Fruit fly (Drosophila melanogaster) whole organism, embryonic: ENCODE results near the gene Asator.

ENCODE experiments used
- Antp ChIP-seq: fragments of 200-800 bp; sonication (Bioruptor generic); optimal IDR thresholded peaks from 3 replicates; lab custom pipeline; 2016; ENCODE audit warnings: missing biosample characterization, missing genetic modification characterization
- B-H2 ChIP-seq: fragments of 200-800 bp; sonication (Bioruptor generic); optimal IDR thresholded peaks from 2 replicates; lab custom pipeline; 2018; ENCODE audit warnings: missing biosample characterization, mild to moderate bottlenecking, missing genetic modification characterization
- Bteb2 ChIP-seq: fragments of 200-800 bp; sonication (Bioruptor generic); optimal IDR thresholded peaks from 2 replicates; lab custom pipeline; 2016; ENCODE audit warnings: missing biosample characterization, missing genetic modification characterization
- CG10209 ChIP-seq: fragments of 200-800 bp; sonication (Bioruptor generic); optimal IDR thresholded peaks from 3 replicates; lab custom pipeline; 2017; ENCODE audit warnings: missing biosample characterization, mild to moderate bottlenecking, missing genetic modification characterization, missing genetic modification reagents
- CG12942 ChIP-seq: fragments of 200-800 bp; sonication (Bioruptor generic); optimal IDR thresholded peaks from 3 replicates; lab custom pipeline; 2016; ENCODE audit warnings: missing biosample characterization, missing genetic modification characterization
- CG13296 ChIP-seq: fragments of 200-800 bp; sonication (Bioruptor generic); optimal IDR thresholded peaks from 3 replicates; lab custom pipeline; 2018; ENCODE audit warnings: missing biosample characterization, mild to moderate bottlenecking, missing genetic modification characterization
- CG15269 ChIP-seq: fragments of 200-800 bp; sonication (Bioruptor generic); optimal IDR thresholded peaks from 2 replicates; lab custom pipeline; 2018; ENCODE audit warnings: missing biosample characterization, mild to moderate bottlenecking, missing genetic modification characterization, moderate library complexity
- CG15514 ChIP-seq: fragments of 200-800 bp; sonication (Bioruptor generic); optimal IDR thresholded peaks from 3 replicates; lab custom pipeline; 2017; ENCODE audit warnings: missing biosample characterization, missing genetic modification characterization, mild to moderate bottlenecking, moderate library complexity, missing genetic modification reagents
- CG1602 ChIP-seq: fragments of 200-800 bp; sonication (Bioruptor generic); optimal IDR thresholded peaks from 3 replicates; lab custom pipeline; 2016; ENCODE audit warnings: missing biosample characterization, missing genetic modification characterization
- CG16863 ChIP-seq: fragments of 200-800 bp; sonication (Bioruptor generic); optimal IDR thresholded peaks from 3 replicates; lab custom pipeline; 2016; ENCODE audit warnings: missing biosample characterization, missing genetic modification characterization
- CG17361 ChIP-seq: fragments of 200-800 bp; sonication (Bioruptor generic); IDR thresholded peaks from 3 replicates; pipeline ENCODE4 v1.3.6; 2022; ENCODE audit warnings: missing biosample characterization, missing genetic modification characterization
- CG2120 ChIP-seq: fragments of 200-800 bp; sonication (Bioruptor generic); optimal IDR thresholded peaks from 3 replicates; lab custom pipeline; 2016; ENCODE audit warnings: missing biosample characterization, missing genetic modification characterization
- CG30020 ChIP-seq: fragments of 200-800 bp; optimal IDR thresholded peaks from 2 replicates; lab custom pipeline; 2019; ENCODE audit warnings: missing biosample characterization, mild to moderate bottlenecking, missing genetic modification characterization, moderate library complexity
- CG3163 ChIP-seq: fragments of 200-800 bp; sonication (Bioruptor generic); optimal IDR thresholded peaks from 3 replicates; lab custom pipeline; 2016; ENCODE audit warnings: missing biosample characterization, missing genetic modification characterization
- CG34224 ChIP-seq: fragments of 200-800 bp; sonication (Bioruptor generic); IDR thresholded peaks from 3 replicates; pipeline ENCODE4 v1.3.6; 2022; ENCODE audit warnings: missing biosample characterization, missing genetic modification characterization; ENCODE audit not compliant: partially characterized antibody
- CG4282 ChIP-seq: fragments of 200-800 bp; sonication (Bioruptor generic); optimal IDR thresholded peaks from 2 replicates; lab custom pipeline; 2016; ENCODE audit warnings: missing biosample characterization, missing genetic modification characterization
- CG4820 ChIP-seq: fragments of 200-800 bp; sonication (Bioruptor generic); optimal IDR thresholded peaks from 3 replicates; lab custom pipeline; 2016; ENCODE audit warnings: missing biosample characterization, missing genetic modification characterization
- Doc3 ChIP-seq: fragments of 200-800 bp; sonication (Bioruptor generic); IDR thresholded peaks from 3 replicates; pipeline ENCODE4 v1.3.6; 2022; ENCODE audit warnings: missing biosample characterization, missing genetic modification characterization; ENCODE audit not compliant: partially characterized antibody
- Dref ChIP-seq: fragments of 200-800 bp; sonication (Bioruptor generic); IDR thresholded peaks from 2 replicates; pipeline ENCODE4 v1.3.6; 2022; ENCODE audit warnings: missing biosample characterization, missing genetic modification characterization
- H2.0 ChIP-seq: fragments of 200-800 bp; sonication (Bioruptor generic); IDR thresholded peaks from 2 replicates; pipeline ENCODE4 v1.3.6; 2022; ENCODE audit warnings: missing biosample characterization, missing genetic modification characterization
- Hand ChIP-seq: fragments of 200-800 bp; sonication (Bioruptor generic); optimal IDR thresholded peaks from 2 replicates; lab custom pipeline; 2017; ENCODE audit warnings: mild to moderate bottlenecking, missing biosample characterization, missing genetic modification reagents, missing genetic modification characterization
- Hmr ChIP-seq: fragments of 200-800 bp; sonication (Bioruptor generic); optimal IDR thresholded peaks from 3 replicates; lab custom pipeline; 2017; ENCODE audit warnings: mild to moderate bottlenecking, missing biosample characterization, missing genetic modification reagents, missing genetic modification characterization
- Lhr ChIP-seq: fragments of 200-800 bp; sonication (Bioruptor generic); optimal IDR thresholded peaks from 3 replicates; lab custom pipeline; 2017; ENCODE audit warnings: mild to moderate bottlenecking, missing biosample characterization, missing genetic modification reagents, missing genetic modification characterization
- MBD-R2 ChIP-seq: fragments of 200-800 bp; sonication (Bioruptor generic); IDR thresholded peaks from 2 replicates; pipeline ENCODE4 v1.3.6; 2022; ENCODE audit warnings: missing biosample characterization, missing genetic modification characterization
- NC2β ChIP-seq: fragments of 200-800 bp; sonication (Bioruptor generic); optimal IDR thresholded peaks from 2 replicates; lab custom pipeline; 2016; ENCODE audit warnings: missing biosample characterization, missing genetic modification characterization
- Oaz ChIP-seq: fragments of 200-800 bp; sonication (Bioruptor generic); IDR thresholded peaks from 2 replicates; pipeline ENCODE4 v1.3.6; 2022; ENCODE audit warnings: missing biosample characterization, missing genetic modification characterization
- PHDP ChIP-seq: fragments of 200-800 bp; sonication (Bioruptor generic); optimal IDR thresholded peaks from 3 replicates; lab custom pipeline; 2018; ENCODE audit warnings: missing biosample characterization, mild to moderate bottlenecking, missing genetic modification characterization, moderate library complexity
- Pdp1 ChIP-seq, 2 experiments: fragments of 200-800 bp; sonication (Bioruptor generic); optimal IDR thresholded peaks; 3 replicates each; lab custom pipeline; 2016; ENCODE audit warnings: missing biosample characterization in 2 of 2, missing genetic modification characterization in 2 of 2, mild to moderate bottlenecking in 1 of 2, moderate library complexity in 1 of 2
- Scr ChIP-seq: fragments of 200-800 bp; sonication (Bioruptor generic); IDR thresholded peaks from 2 replicates; pipeline ENCODE4 v1.3.6; 2022; ENCODE audit warnings: missing biosample characterization, missing genetic modification characterization; ENCODE audit not compliant: partially characterized antibody
- Ssrp ChIP-seq: fragments of 200-800 bp; sonication (Bioruptor generic); optimal IDR thresholded peaks from 2 replicates; lab custom pipeline; 2018; ENCODE audit warnings: missing biosample characterization, mild to moderate bottlenecking, missing genetic modification characterization, moderate library complexity
- Taf1 ChIP-seq: fragments of 200-800 bp; sonication (Bioruptor generic); IDR thresholded peaks from 2 replicates; pipeline ENCODE4 v1.3.6; 2022; ENCODE audit warnings: missing biosample characterization, missing genetic modification characterization
- bab2 ChIP-seq: fragments of 200-800 bp; sonication (Bioruptor generic); optimal IDR thresholded peaks from 2 replicates; lab custom pipeline; 2016; ENCODE audit warnings: missing biosample characterization, missing genetic modification characterization
- bcd ChIP-seq: fragments of 200-800 bp; sonication (Bioruptor generic); optimal IDR thresholded peaks from 2 replicates; lab custom pipeline; 2017; ENCODE audit warnings: missing biosample characterization, mild to moderate bottlenecking, missing genetic modification characterization
- dm ChIP-seq: fragments of 200-800 bp; sonication (Bioruptor generic); optimal IDR thresholded peaks from 3 replicates; lab custom pipeline; 2016; ENCODE audit warnings: missing biosample characterization, missing genetic modification characterization
- ems ChIP-seq: fragments of 200-800 bp; sonication (Bioruptor generic); optimal IDR thresholded peaks from 3 replicates; lab custom pipeline; 2016; ENCODE audit warnings: missing biosample characterization, missing genetic modification characterization
- en ChIP-seq: fragments of 200-800 bp; sonication (Bioruptor generic); optimal IDR thresholded peaks from 2 replicates; lab custom pipeline; 2016; ENCODE audit warnings: missing biosample characterization, missing genetic modification characterization
- fd3F ChIP-seq: fragments of 200-800 bp; sonication (Bioruptor generic); optimal IDR thresholded peaks from 2 replicates; lab custom pipeline; 2018; ENCODE audit warnings: missing biosample characterization, mild to moderate bottlenecking, missing genetic modification characterization, moderate library complexity
- gro ChIP-seq: fragments of 200-800 bp; sonication (Bioruptor generic); optimal IDR thresholded peaks from 2 replicates; lab custom pipeline; 2016; ENCODE audit warnings: missing biosample characterization, missing genetic modification characterization
- her ChIP-seq: fragments of 200-800 bp; sonication (Bioruptor generic); optimal IDR thresholded peaks from 2 replicates; lab custom pipeline; 2016; ENCODE audit warnings: missing biosample characterization, missing genetic modification characterization
- insv ChIP-seq, 2 experiments: fragments of 200-800 bp; sonication (Bioruptor generic); optimal IDR thresholded peaks; 3 replicates each; lab custom pipeline; 2016 to 2018; ENCODE audit warnings: missing biosample characterization in 2 of 2, missing genetic modification characterization in 2 of 2
- lola ChIP-seq, 3 experiments: fragments of >200 bp in 2 of 3; fragments of 200-800 bp in 1 of 3; sonication (Bioruptor generic) in 1 of 3; optimal IDR thresholded peaks; 2 replicates each; lab custom pipeline; 2017 to 2019; ENCODE audit warnings: missing biosample characterization in 3 of 3, missing genetic modification characterization in 3 of 3, mild to moderate bottlenecking in 1 of 3, moderate library complexity in 1 of 3
- luna ChIP-seq: fragments of 200-800 bp; sonication (Bioruptor generic); optimal IDR thresholded peaks from 2 replicates; lab custom pipeline; 2016; ENCODE audit warnings: missing biosample characterization, missing genetic modification characterization
- maf-S ChIP-seq: fragments of 200-800 bp; sonication (Bioruptor generic); optimal IDR thresholded peaks from 2 replicates; lab custom pipeline; 2016; ENCODE audit warnings: missing biosample characterization, missing genetic modification characterization
- nerfin-1 ChIP-seq: fragments of 200-800 bp; sonication (Bioruptor generic); optimal IDR thresholded peaks from 3 replicates; lab custom pipeline; 2019; ENCODE audit warnings: missing biosample characterization, mild to moderate bottlenecking, missing genetic modification characterization, moderate library complexity
- nerfin-2 ChIP-seq: fragments of 200-800 bp; sonication (Bioruptor generic); IDR thresholded peaks from 2 replicates; pipeline ENCODE4 v1.3.6; 2022; ENCODE audit warnings: missing biosample characterization, missing genetic modification characterization; ENCODE audit not compliant: partially characterized antibody
- repo ChIP-seq: fragments of 200-800 bp; sonication (Bioruptor generic); optimal IDR thresholded peaks from 2 replicates; lab custom pipeline; 2016; ENCODE audit warnings: missing biosample characterization, missing genetic modification characterization
- shn ChIP-seq: fragments of 200-800 bp; sonication (Bioruptor generic); optimal IDR thresholded peaks from 3 replicates; lab custom pipeline; 2016; ENCODE audit warnings: missing biosample characterization, missing genetic modification characterization
- slbo ChIP-seq: fragments of 200-800 bp; sonication (Bioruptor generic); IDR thresholded peaks from 2 replicates; pipeline ENCODE4 v1.3.6; 2022; ENCODE audit warnings: missing biosample characterization, missing genetic modification characterization
- tap ChIP-seq: fragments of 200-800 bp; optimal IDR thresholded peaks from 3 replicates; lab custom pipeline; 2019; ENCODE audit warnings: missing biosample characterization, mild to moderate bottlenecking, missing genetic modification characterization, moderate library complexity
- twi ChIP-seq: fragments of 200-800 bp; optimal IDR thresholded peaks from 2 replicates; lab custom pipeline; 2019; ENCODE audit warnings: missing biosample characterization, mild to moderate bottlenecking, missing genetic modification characterization, moderate library complexity

The Asator gene

DNA sequence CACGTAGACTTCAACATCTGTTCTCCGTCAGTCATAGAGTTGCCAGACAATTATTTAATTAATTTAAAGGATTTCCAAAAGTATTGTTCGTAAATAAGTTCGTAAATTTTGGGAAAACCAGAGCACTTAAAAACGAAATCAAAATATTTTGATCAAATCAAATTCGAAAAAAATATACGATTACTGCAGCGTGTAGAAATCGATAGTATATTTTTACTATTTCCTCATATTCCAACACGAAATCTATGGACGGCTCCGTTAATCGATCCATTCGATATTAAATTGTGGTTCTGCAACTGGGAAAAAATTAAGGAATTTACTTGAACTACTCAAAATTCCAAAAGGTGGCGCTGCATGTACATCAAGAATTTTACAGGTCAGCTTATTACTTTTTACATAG, 2.4 kb downstream of the Asator start (continued):
- TF ChIP-seq CG16863: peak; percentile 53
- peak; percentile 18 for TF ChIP-seq Bteb2 (GFP tag; lab: Kevin White, UChicago)
- TF ChIP-seq Dref (GFP tag; lab: Robert Waterston, UW): peak; percentile 93
- peak; percentile 22 for TF ChIP-seq tap (tag; lab: Kevin White, UChicago)
- peak; percentile 50 for TF ChIP-seq her (GFP tag; lab: Kevin White, UChicago)
- TF ChIP-seq maf-S (GFP tag; lab: Kevin White, UChicago): peak; percentile 34
- TF ChIP-seq nerfin-2 (GFP tag; lab: Robert Waterston, UW): peak; percentile 91
- TF ChIP-seq CG4282 (GFP tag; lab: Kevin White, UChicago): peak; percentile 26
- peak; percentile 56 for TF ChIP-seq Antp (GFP tag; lab: Kevin White, UChicago)
- peak; percentile 95 for TF ChIP-seq Doc3 (GFP tag; lab: Robert Waterston, UW)
- TF ChIP-seq fd3F (GFP tag; lab: Kevin White, UChicago): peak; percentile 17
- TF ChIP-seq CG12942: peak; percentile 14
- peak; percentile 1 for TF ChIP-seq repo (GFP tag; lab: Kevin White, UChicago)
- peak; percentile 97 for TF ChIP-seq Lhr (GFP tag; lab: Kevin White, UChicago)
- peak; percentile 67 for TF ChIP-seq CG2120
- TF ChIP-seq H2.0: no peak
- TF ChIP-seq shn (GFP tag; lab: Kevin White, UChicago): peak; percentile 46
- peak; percentile 11 for TF ChIP-seq CG10209
- peak; percentile 31 for TF ChIP-seq CG15269 (tag; lab: Kevin White, UChicago)
- TF ChIP-seq CG1602 (GFP tag; lab: Kevin White, UChicago): no peak
- peak; percentile 3 for TF ChIP-seq twi (tag; lab: Kevin White, UChicago)
- peak; percentile 65; the same call in 1 of the 2 replicates for TF ChIP-seq slbo (GFP tag; lab: Robert Waterston, UW)
- peak; percentile 2 to 15 for TF ChIP-seq Pdp1 (GFP tag; optimal IDR thresholded peaks at IDR 0.05; lab: Kevin White, UChicago)
- peak in 1 of 2 experiments; percentile 78 for TF ChIP-seq insv (GFP tag; optimal IDR thresholded peaks at IDR 0.05; lab: Kevin White, UChicago)
- peak; percentile 21 for TF ChIP-seq NC2β
- no peak for TF ChIP-seq Hand (GFP tag; lab: Kevin White, UChicago)
- peak; percentile 71 for TF ChIP-seq CG30020 (tag; lab: Kevin White, UChicago)
- TF ChIP-seq nerfin-1 (tag; lab: Kevin White, UChicago): peak; percentile 25
- 0 out of 2 replicates have a peak, but pooled peaks have one; percentile 29 for TF ChIP-seq MBD-R2 (GFP tag; lab: Robert Waterston, UW)
- TF ChIP-seq CG15514 (GFP tag; lab: Kevin White, UChicago): peak; percentile 74
- TF ChIP-seq Hmr (GFP tag; lab: Kevin White, UChicago): peak; percentile 87
- TF ChIP-seq ems (GFP tag; lab: Kevin White, UChicago): peak; percentile 33
- TF ChIP-seq CG34224 (GFP tag; lab: Robert Waterston, UW): peak; percentile 95
- peak; percentile 59 for TF ChIP-seq CG3163
- 0 out of 2 replicates have a peak, but pooled peaks have one; percentile 41 for TF ChIP-seq Taf1 (GFP tag; lab: Robert Waterston, UW)
- TF ChIP-seq CG4820: peak; percentile 30
- peak; percentile 51 for TF ChIP-seq dm (GFP tag; lab: Kevin White, UChicago)
- peak; percentile 50 for TF ChIP-seq PHDP
- peak; percentile 48 for TF ChIP-seq CG13296
- TF ChIP-seq luna (GFP tag; lab: Kevin White, UChicago): peak; percentile 56
- TF ChIP-seq gro (GFP tag; lab: Kevin White, UChicago): peak; percentile 74
- TF ChIP-seq bcd: peak; percentile 58
- peak in 1 of 3 experiments; percentile 21 for TF ChIP-seq lola (GFP tag; optimal IDR thresholded peaks at IDR 0.05; lab: Kevin White, UChicago)
- TF ChIP-seq Scr (GFP tag; lab: Robert Waterston, UW): peak; percentile 92
- TF ChIP-seq Ssrp (tag; lab: Kevin White, UChicago): peak; percentile 31
- peak; percentile 68 for TF ChIP-seq B-H2 (GFP tag; lab: Kevin White, UChicago)
- peak; percentile 49 for TF ChIP-seq bab2 (GFP tag; lab: Kevin White, UChicago)
- TF ChIP-seq Oaz: no peak
- TF ChIP-seq CG17361 (GFP tag; lab: Robert Waterston, UW): peak; percentile 46; the same call in 2 of the 3 replicates
- TF ChIP-seq en (GFP tag; lab: Kevin White, UChicago): no peak
